Worm (Caenorhabditis elegans) whole organism, L3 larva: Measurements from ENCODE around the gene Y105C5A.8.
"Not testable (repeated sequence)": the region's sequence is repeated elsewhere in the genome, so short reads cannot be mapped to it uniquely, and the experiment has no call there.

Experiments used
- R02D3.7 ChIP-seq: fragments of 150-350 bp; optimal IDR thresholded peaks from 2 replicates; lab custom pipeline; 2014; ENCODE audit warnings: missing biosample characterization, missing genetic modification characterization
- ZK546.5 ChIP-seq: sonication (generic microtip); optimal IDR thresholded peaks from 2 replicates; lab custom pipeline; 2017; ENCODE audit warnings: missing biosample characterization, missing genetic modification characterization
- aly-2 ChIP-seq: fragments of 150-350 bp; optimal IDR thresholded peaks from 2 replicates; lab custom pipeline; 2014; ENCODE audit warnings: missing biosample characterization, missing genetic modification characterization
- ama-1 ChIP-seq: fragments of 150-350 bp; optimal IDR thresholded peaks from 2 replicates; lab custom pipeline; 2018
- ceh-16 ChIP-seq: sonication (generic microtip); optimal IDR thresholded peaks from 2 replicates; lab custom pipeline; 2017; ENCODE audit warnings: missing biosample characterization, missing genetic modification characterization
- ceh-28 ChIP-seq: fragments of 150-350 bp; optimal IDR thresholded peaks from 2 replicates; lab custom pipeline; 2014; ENCODE audit warnings: missing biosample characterization, missing genetic modification reagents, missing genetic modification characterization
- ceh-82 ChIP-seq: fragments of 150-350 bp; optimal IDR thresholded peaks from 2 replicates; lab custom pipeline; 2014; ENCODE audit warnings: missing biosample characterization, missing genetic modification characterization
- daf-12 ChIP-seq: fragments of 150-350 bp; optimal IDR thresholded peaks from 2 replicates; lab custom pipeline; 2014; ENCODE audit warnings: missing biosample characterization, missing genetic modification reagents, missing genetic modification characterization
- egl-27 ChIP-seq: sonication (generic microtip); optimal IDR thresholded peaks from 4 replicates; lab custom pipeline; 2017; ENCODE audit warnings: missing biosample characterization, missing genetic modification reagents, missing genetic modification characterization
- egl-5 ChIP-seq: fragments of 150-350 bp; optimal IDR thresholded peaks from 2 replicates; lab custom pipeline; 2017; ENCODE audit warnings: missing biosample characterization, missing genetic modification reagents, missing genetic modification characterization, inconsistent platforms
- elt-1 ChIP-seq: fragments of 150-350 bp; optimal IDR thresholded peaks from 2 replicates; lab custom pipeline; 2014; ENCODE audit warnings: missing biosample characterization, missing genetic modification characterization
- elt-3 ChIP-seq, 3 experiments: fragments of 150-350 bp in 1 of 3; sonication (generic microtip) in 2 of 3; optimal IDR thresholded peaks; 2 replicates in 2 of 3; 4 replicates in 1 of 3; lab custom pipeline; 2014 to 2017; ENCODE audit warnings: missing biosample characterization in 3 of 3, missing genetic modification characterization in 3 of 3
- eor-1 ChIP-seq, 2 experiments: fragments of 150-350 bp; optimal IDR thresholded peaks; 2 replicates each; lab custom pipeline; 2014 to 2018; ENCODE audit warnings: missing biosample characterization in 2 of 2, missing genetic modification characterization in 2 of 2
- fkh-2 ChIP-seq: fragments of 150-350 bp; optimal IDR thresholded peaks from 2 replicates; lab custom pipeline; 2014; ENCODE audit warnings: missing biosample characterization, missing genetic modification reagents, missing genetic modification characterization
- fos-1 ChIP-seq: fragments of 150-350 bp; optimal IDR thresholded peaks from 2 replicates; lab custom pipeline; 2014; ENCODE audit warnings: missing biosample characterization, missing genetic modification characterization
- hmg-11 ChIP-seq: sonication (generic microtip); optimal IDR thresholded peaks from 2 replicates; lab custom pipeline; 2016; ENCODE audit warnings: missing genetic modification characterization, missing compliant biosample characterization
- jun-1 ChIP-seq: fragments of 150-350 bp; optimal IDR thresholded peaks from 2 replicates; lab custom pipeline; 2014; ENCODE audit warnings: missing biosample characterization, missing genetic modification reagents, missing genetic modification characterization
- lsy-12 ChIP-seq: sonication (generic microtip); optimal IDR thresholded peaks from 2 replicates; lab custom pipeline; 2016; ENCODE audit warnings: mild to moderate bottlenecking, missing genetic modification characterization, missing compliant biosample characterization
- mdl-1 ChIP-seq: fragments of 150-350 bp; optimal IDR thresholded peaks from 2 replicates; lab custom pipeline; 2014; ENCODE audit warnings: missing biosample characterization, missing genetic modification characterization
- mml-1 ChIP-seq: fragments of 150-350 bp; sonication (generic microtip); optimal IDR thresholded peaks from 3 replicates; lab custom pipeline; 2014; ENCODE audit warnings: missing biosample characterization, missing genetic modification characterization
- nfya-1 ChIP-seq: sonication (generic microtip); optimal IDR thresholded peaks from 2 replicates; lab custom pipeline; 2017; ENCODE audit warnings: missing genetic modification characterization, mild to moderate bottlenecking, missing compliant biosample characterization, antibody characterized with exemption, moderate library complexity; ENCODE audit not compliant: insufficient read depth
- nhr-11 ChIP-seq: fragments of 150-350 bp; optimal IDR thresholded peaks from 2 replicates; lab custom pipeline; 2014; ENCODE audit warnings: missing biosample characterization, missing genetic modification characterization
- nhr-12 ChIP-seq: fragments of 150-350 bp; optimal IDR thresholded peaks from 2 replicates; lab custom pipeline; 2014; ENCODE audit warnings: missing biosample characterization, missing genetic modification characterization
- nhr-23 ChIP-seq: fragments of 150-350 bp; optimal IDR thresholded peaks from 2 replicates; lab custom pipeline; 2014; ENCODE audit warnings: missing biosample characterization, missing genetic modification reagents, missing genetic modification characterization
- nhr-237 ChIP-seq: fragments of 150-350 bp; optimal IDR thresholded peaks from 2 replicates; lab custom pipeline; 2014; ENCODE audit warnings: missing biosample characterization, missing genetic modification characterization
- nhr-25 ChIP-seq: sonication (generic microtip); optimal IDR thresholded peaks from 2 replicates; lab custom pipeline; 2017; ENCODE audit warnings: missing biosample characterization, missing genetic modification characterization
- nhr-43 ChIP-seq: sonication (generic microtip); optimal IDR thresholded peaks from 2 replicates; lab custom pipeline; 2016; ENCODE audit warnings: mild to moderate bottlenecking, missing genetic modification characterization, missing compliant biosample characterization; ENCODE audit not compliant: poor library complexity, severe bottlenecking
- nhr-76 ChIP-seq: fragments of 150-350 bp; sonication (generic microtip); optimal IDR thresholded peaks from 5 replicates; lab custom pipeline; 2014; ENCODE audit warnings: missing biosample characterization, missing genetic modification characterization
- pha-4 ChIP-seq: fragments of 150-350 bp; optimal IDR thresholded peaks from 2 replicates; lab custom pipeline; 2014; ENCODE audit warnings: missing biosample characterization, missing genetic modification reagents, missing genetic modification characterization
- pqm-1 ChIP-seq: fragments of 150-350 bp; optimal IDR thresholded peaks from 2 replicates; lab custom pipeline; 2017; ENCODE audit warnings: missing biosample characterization, missing genetic modification characterization, inconsistent platforms
- skn-1 ChIP-seq: fragments of 150-350 bp; optimal IDR thresholded peaks from 2 replicates; lab custom pipeline; 2014; ENCODE audit warnings: missing biosample characterization, missing genetic modification characterization
- snpc-4 ChIP-seq: fragments of 150-350 bp; optimal IDR thresholded peaks from 2 replicates; lab custom pipeline; 2014; ENCODE audit warnings: missing biosample characterization, missing genetic modification characterization
- tbx-2 ChIP-seq: sonication (generic microtip); optimal IDR thresholded peaks from 2 replicates; lab custom pipeline; 2016; ENCODE audit warnings: mild to moderate bottlenecking, missing genetic modification characterization, missing compliant biosample characterization
- unc-39 ChIP-seq: sonication (generic microtip); optimal IDR thresholded peaks from 4 replicates; lab custom pipeline; 2017; ENCODE audit warnings: missing biosample characterization, missing genetic modification characterization
- unc-62 ChIP-seq: fragments of 150-350 bp; sonication (generic microtip); optimal IDR thresholded peaks from 4 replicates; lab custom pipeline; 2014; ENCODE audit warnings: missing biosample characterization, missing genetic modification reagents, missing genetic modification characterization
- zag-1 ChIP-seq: fragments of 150-350 bp; optimal IDR thresholded peaks from 2 replicates; lab custom pipeline; 2014; ENCODE audit warnings: missing biosample characterization, missing genetic modification characterization
- ztf-11 ChIP-seq: fragments of 150-350 bp; optimal IDR thresholded peaks from 2 replicates; lab custom pipeline; 2014; ENCODE audit warnings: missing biosample characterization, missing genetic modification characterization
- ztf-4 ChIP-seq: fragments of 150-350 bp; optimal IDR thresholded peaks from 2 replicates; lab custom pipeline; 2014; ENCODE audit warnings: missing biosample characterization, missing genetic modification characterization

Y105C5A.8 gene

DNA sequence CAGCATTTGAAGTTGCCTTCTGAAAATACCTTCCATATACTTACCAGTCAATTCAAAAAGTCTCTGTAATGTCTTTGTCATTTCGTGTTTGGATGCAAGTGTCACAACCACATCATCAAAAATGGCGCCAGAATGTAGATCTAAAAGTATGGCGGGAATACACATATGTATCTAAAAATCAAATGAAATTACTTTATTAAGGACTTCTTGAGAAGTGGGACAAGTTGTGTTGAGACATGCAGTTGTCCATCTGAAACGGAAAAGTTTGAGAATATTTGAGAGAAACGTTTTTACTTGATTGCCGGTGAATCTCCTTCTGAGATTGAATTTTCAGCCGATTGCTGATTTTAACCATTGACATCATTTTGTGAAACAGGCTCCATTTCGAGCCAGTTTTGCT lies 24.9 kb downstream of the Y105C5A.8 start:
- TF ChIP-seq fkh-2 (tag; lab: Kevin White, UChicago) = no peak
- TF ChIP-seq nhr-11 (tag; lab: Kevin White, UChicago) = no peak
- no peak for TF ChIP-seq hmg-11
- no peak for TF ChIP-seq ztf-11 (tag; lab: Kevin White, UChicago)
- no peak for TF ChIP-seq pha-4 (tag; lab: Kevin White, UChicago)
- TF ChIP-seq nhr-76 (tag; lab: Kevin White, UChicago) = no peak
- TF ChIP-seq R02D3.7 = no peak
- TF ChIP-seq ceh-16 = no peak
- no peak for TF ChIP-seq unc-62 (GFP tag; lab: Kevin White, UChicago)
- no peak for TF ChIP-seq snpc-4 (tag; lab: Kevin White, UChicago)
- TF ChIP-seq lsy-12 (tag; lab: Kevin White, UChicago) = no peak
- TF ChIP-seq ZK546.5 (tag; lab: Kevin White, UChicago) = no peak
- no peak for TF ChIP-seq daf-12 (tag; lab: Kevin White, UChicago)
- TF ChIP-seq ztf-4 (tag; lab: Kevin White, UChicago) = no peak
- no peak for TF ChIP-seq aly-2 (tag; lab: Kevin White, UChicago)
- no peak for TF ChIP-seq nhr-23 (tag; lab: Kevin White, UChicago)
- no peak for TF ChIP-seq elt-1
- no peak for TF ChIP-seq nhr-12 (tag; lab: Kevin White, UChicago)
- TF ChIP-seq pqm-1 = no peak
- TF ChIP-seq, all 47 proteins: peak for 0

DNA sequence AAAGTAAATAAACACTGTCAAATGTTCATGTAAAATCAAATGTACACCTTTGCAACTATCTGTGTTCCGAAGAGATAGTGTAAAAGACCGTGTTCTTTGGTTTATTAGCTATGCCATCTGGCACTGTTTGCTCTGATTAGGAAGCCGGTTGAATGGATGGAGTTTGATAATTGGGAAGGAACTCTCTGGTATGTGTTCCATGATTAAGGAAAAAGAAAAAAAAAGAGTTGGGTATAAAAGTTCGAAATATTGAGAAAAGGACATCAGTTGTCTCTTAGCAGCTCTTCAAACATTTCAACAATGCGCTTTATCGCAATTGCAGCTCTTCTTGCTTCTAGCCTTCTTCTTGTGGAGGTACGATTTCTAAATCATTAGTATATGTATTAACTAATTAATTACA lies 26.5 kb downstream of the Y105C5A.8 start, which contains the start of gene abu-5:
Gene abu-5 (plus strand): TSS at position 301 of the 400 bp plus-strand sequence.
- TF ChIP-seq nhr-23 (tag; lab: Kevin White, UChicago); ZK546.5 (tag; lab: Kevin White, UChicago); hmg-11: not testable (repeated sequence)
- TF ChIP-seq, all 47 proteins: peak for 0; not testable (repeated sequence) for 47

- TF ChIP-seq eor-1 (tag; optimal IDR thresholded peaks at IDR 0.05; lab: Kevin White, UChicago) (no peak), R02D3.7 (no peak), pqm-1 (no peak), ZK546.5 (tag; lab: Kevin White, UChicago) (no peak), fkh-2 (tag; lab: Kevin White, UChicago) (no peak), aly-2 (tag; lab: Kevin White, UChicago) (no peak), egl-5 (no peak), daf-12 (tag; lab: Kevin White, UChicago) (no peak)
Observed at ce11 chrIV:15588879-15589278, 28.0 kb downstream of the Y105C5A.8 start.

ce11 chrIV:15583620-15584019 lies 33.3 kb downstream of the Y105C5A.8 start, which contains the start of gene Y105C5A.508:
TSS of gene Y105C5A.508 (plus strand) at chrIV:15583920.
- TF ChIP-seq mml-1 (tag; lab: Kevin White, UChicago) (no peak), fos-1 (no peak), nhr-11 (tag; lab: Kevin White, UChicago) (no peak), unc-62 (GFP tag; lab: Kevin White, UChicago) (no peak), elt-3 (tag; optimal IDR thresholded peaks at IDR 0.05; lab: Kevin White, UChicago) (no peak), ceh-82 (tag; lab: Kevin White, UChicago) (no peak), egl-27 (tag; lab: Kevin White, UChicago) (no peak), ztf-4 (tag; lab: Kevin White, UChicago) (no peak), nfya-1 (no peak), zag-1 (no peak), jun-1 (tag; lab: Kevin White, UChicago) (no peak), R02D3.7 (no peak), pqm-1 (no peak)
- TF ChIP-seq, all 47 proteins: peak for 0

ce11 chrIV:15578786-15579185 lies 38.1 kb downstream of the Y105C5A.8 start, which contains the start of gene pqn-76:
TSS of gene pqn-76 (plus strand) at chrIV:15579086.
- not testable (repeated sequence) for TF ChIP-seq nhr-237; skn-1 (tag; lab: Kevin White, UChicago); ZK546.5 (tag; lab: Kevin White, UChicago)

- TF ChIP-seq jun-1 (tag; lab: Kevin White, UChicago) = peak; percentile 11
- no peak for TF ChIP-seq ceh-16
- TF ChIP-seq elt-3 (tag; optimal IDR thresholded peaks at IDR 0.05; lab: Kevin White, UChicago) = no peak
- peak; percentile 81 for TF ChIP-seq pha-4 (tag; lab: Kevin White, UChicago)
- no peak for TF ChIP-seq nhr-43
- peak; percentile 30 for TF ChIP-seq pqm-1
- TF ChIP-seq nhr-25 (tag; lab: Kevin White, UChicago) = peak; percentile 11
- TF ChIP-seq ceh-82 (tag; lab: Kevin White, UChicago) = no peak
- TF ChIP-seq nhr-12 (tag; lab: Kevin White, UChicago) = no peak
- TF ChIP-seq ama-1 (lab: Kevin White, UChicago) = no peak
- peak; percentile 70 for TF ChIP-seq nfya-1
- no peak for TF ChIP-seq mml-1 (tag; lab: Kevin White, UChicago)
- no peak for TF ChIP-seq snpc-4 (tag; lab: Kevin White, UChicago)
- no peak for TF ChIP-seq nhr-76 (tag; lab: Kevin White, UChicago)
- no peak for TF ChIP-seq fos-1
- no peak for TF ChIP-seq ceh-28 (tag; lab: Kevin White, UChicago)
- no peak for TF ChIP-seq mdl-1 (tag; lab: Kevin White, UChicago)
- TF ChIP-seq tbx-2 (tag; lab: Kevin White, UChicago) = no peak
- TF ChIP-seq hmg-11 = peak; percentile 64
- no peak for TF ChIP-seq unc-39 (tag; lab: Kevin White, UChicago)
- no peak for TF ChIP-seq skn-1 (tag; lab: Kevin White, UChicago)
- TF ChIP-seq, all 47 proteins: peak for 6
Observed at ce11 chrIV:15573863-15574262, 43.0 kb downstream of the Y105C5A.8 start.
